Worm (Caenorhabditis elegans) whole organism, L1 larva: ENCODE data around the gene M02D8.5.

Source experiments
- C16A3.4 ChIP-seq: fragments of 150-350 bp; optimal IDR thresholded peaks from 2 replicates; lab custom pipeline; 2014; ENCODE audit warnings: missing biosample characterization, missing genetic modification characterization
- Y116A8C.19 ChIP-seq: sonication (generic microtip); optimal IDR thresholded peaks from 2 replicates; lab custom pipeline; 2016; ENCODE audit warnings: missing compliant biosample characterization, missing genetic modification characterization, borderline replicate concordance
- blmp-1 ChIP-seq: fragments of 150-350 bp; optimal IDR thresholded peaks from 2 replicates; lab custom pipeline; 2014; ENCODE audit warnings: missing biosample characterization, missing genetic modification characterization
- ceh-90 ChIP-seq: sonication (generic microtip); optimal IDR thresholded peaks from 2 replicates; lab custom pipeline; 2016; ENCODE audit warnings: missing genetic modification characterization, missing compliant biosample characterization
- dpl-1 ChIP-seq, 3 experiments: fragments of 150-350 bp in 2 of 3; sonication (generic microtip) in 1 of 3; optimal IDR thresholded peaks; 2 replicates each; lab custom pipeline; 2014 to 2017; ENCODE audit warnings: missing biosample characterization in 3 of 3, missing genetic modification characterization in 3 of 3, missing genetic modification reagents in 3 of 3
- elt-2 ChIP-seq: sonication (generic microtip); optimal IDR thresholded peaks from 2 replicates; lab custom pipeline; 2016; ENCODE audit warnings: missing genetic modification characterization, mild to moderate bottlenecking, inconsistent platforms, missing compliant biosample characterization, missing genetic modification reagents
- ets-5 ChIP-seq: fragments of 200-800 bp; sonication (Bioruptor generic); IDR thresholded peaks from 2 replicates; pipeline ENCODE4 v1.3.6; 2022; ENCODE audit warnings: missing genetic modification characterization, missing compliant biosample characterization
- grh-1 ChIP-seq: fragments of 200-800 bp; sonication (Bioruptor generic); IDR thresholded peaks from 2 replicates; pipeline ENCODE4 v1.3.6; 2022; ENCODE audit warnings: missing genetic modification reagents, missing genetic modification characterization, missing compliant biosample characterization
- irx-1 ChIP-seq: sonication (generic microtip); optimal IDR thresholded peaks from 2 replicates; lab custom pipeline; 2016; ENCODE audit warnings: missing genetic modification characterization, missing compliant biosample characterization
- lin-14 ChIP-seq: fragments of 200-800 bp; sonication (Bioruptor generic); optimal IDR thresholded peaks from 2 replicates; lab custom pipeline; 2018; ENCODE audit warnings: mild to moderate bottlenecking, missing genetic modification characterization, moderate library complexity, missing compliant biosample characterization
- lin-15B ChIP-seq: fragments of 150-350 bp; sonication (generic microtip); optimal IDR thresholded peaks from 3 replicates; lab custom pipeline; 2014; ENCODE audit warnings: missing biosample characterization, missing genetic modification characterization
- lin-35 ChIP-seq, 2 experiments: fragments of 150-350 bp; optimal IDR thresholded peaks; 2 replicates each; lab custom pipeline; 2014; ENCODE audit warnings: missing biosample characterization in 2 of 2, missing genetic modification characterization in 2 of 2, missing genetic modification reagents in 2 of 2
- lin-39 ChIP-seq: fragments of 150-350 bp; optimal IDR thresholded peaks from 2 replicates; lab custom pipeline; 2014; ENCODE audit warnings: missing biosample characterization, missing genetic modification reagents, missing genetic modification characterization
- nhr-11 ChIP-seq: fragments of 150-350 bp; optimal IDR thresholded peaks from 2 replicates; lab custom pipeline; 2014; ENCODE audit warnings: missing biosample characterization, missing genetic modification characterization
- nhr-237 ChIP-seq: fragments of 150-350 bp; optimal IDR thresholded peaks from 2 replicates; lab custom pipeline; 2014; ENCODE audit warnings: missing biosample characterization, missing genetic modification characterization
- nhr-28 ChIP-seq: fragments of 150-350 bp; optimal IDR thresholded peaks from 2 replicates; lab custom pipeline; 2014; ENCODE audit warnings: missing biosample characterization, missing genetic modification characterization
- nhr-47 ChIP-seq: sonication (generic microtip); optimal IDR thresholded peaks from 2 replicates; lab custom pipeline; 2016; ENCODE audit warnings: mild to moderate bottlenecking, missing genetic modification characterization, moderate library complexity, missing compliant biosample characterization
- nhr-71 ChIP-seq: sonication (generic microtip); optimal IDR thresholded peaks from 2 replicates; lab custom pipeline; 2016; ENCODE audit warnings: mild to moderate bottlenecking, missing genetic modification characterization, moderate library complexity, missing compliant biosample characterization
- pag-3 ChIP-seq: sonication (generic microtip); optimal IDR thresholded peaks from 2 replicates; lab custom pipeline; 2017; ENCODE audit warnings: missing genetic modification characterization, mild to moderate bottlenecking, missing compliant biosample characterization, antibody characterized with exemption, borderline replicate concordance; ENCODE audit not compliant: insufficient read depth
- skn-1 ChIP-seq: fragments of 150-350 bp; optimal IDR thresholded peaks from 2 replicates; lab custom pipeline; 2014; ENCODE audit warnings: missing biosample characterization, missing genetic modification characterization
- tlp-1 ChIP-seq: fragments of 150-350 bp; optimal IDR thresholded peaks from 2 replicates; lab custom pipeline; 2014; ENCODE audit warnings: missing biosample characterization, missing genetic modification characterization
- unc-62 ChIP-seq: fragments of 150-350 bp; optimal IDR thresholded peaks from 2 replicates; lab custom pipeline; 2014; ENCODE audit warnings: missing biosample characterization, missing genetic modification reagents, missing genetic modification characterization
- unc-86 ChIP-seq: sonication (generic microtip); optimal IDR thresholded peaks from 2 replicates; lab custom pipeline; 2016; ENCODE audit warnings: missing genetic modification characterization, missing compliant biosample characterization
- unc-98 ChIP-seq: fragments of 200-800 bp; sonication (Bioruptor generic); IDR thresholded peaks from 2 replicates; pipeline ENCODE4 v1.3.6; 2022; ENCODE audit warnings: missing genetic modification characterization, missing compliant biosample characterization
- xbp-1 ChIP-seq: sonication (generic microtip); optimal IDR thresholded peaks from 2 replicates; lab custom pipeline; 2016; ENCODE audit warnings: missing genetic modification characterization, missing compliant biosample characterization
- zip-4 ChIP-seq: fragments of 200-800 bp; sonication (Bioruptor generic); optimal IDR thresholded peaks from 2 replicates; lab custom pipeline; 2018; ENCODE audit warnings: mild to moderate bottlenecking, missing genetic modification characterization, moderate library complexity, missing compliant biosample characterization
- ztf-11 ChIP-seq, 2 experiments: sonication (generic microtip); optimal IDR thresholded peaks; 2 replicates each; lab custom pipeline; 2016 to 2017; ENCODE audit warnings: missing genetic modification characterization in 2 of 2, missing biosample characterization in 1 of 2, missing compliant biosample characterization in 1 of 2

The M02D8.5 gene

ce11 chrX:8711141-8711645 is 50.2 kb downstream of the M02D8.5 start, which contains the start of gene F53A9.1:
F53A9.1 (plus strand) TSS chrX:8711595.
- TF ChIP-seq lin-15B (tag; lab: Kevin White, UChicago), result no peak
- TF ChIP-seq nhr-71, result no peak
- TF ChIP-seq nhr-28, result no peak
- no peak for TF ChIP-seq lin-35 (GFP tag; optimal IDR thresholded peaks at IDR 0.05; lab: Kevin White, UChicago)
- no peak for TF ChIP-seq tlp-1
- no peak for TF ChIP-seq elt-2 (tag; lab: Kevin White, UChicago)
- TF ChIP-seq unc-98 (GFP tag; lab: Robert Waterston, UW), result no peak
- TF ChIP-seq nhr-47 (tag; lab: Kevin White, UChicago), result no peak
- TF ChIP-seq blmp-1 (tag; lab: Kevin White, UChicago), result no peak
- no peak for TF ChIP-seq ets-5 (GFP tag; lab: Robert Waterston, UW)

ce11 chrX:8709424-8709823 is 52.0 kb downstream of the M02D8.5 start, which contains the start of gene kreg-1:
kreg-1 (plus strand) TSS chrX:8709764.
- no peak for TF ChIP-seq ztf-11 (tag; optimal IDR thresholded peaks at IDR 0.05; lab: Kevin White, UChicago)
- peak; percentile 21 for TF ChIP-seq elt-2 (tag; lab: Kevin White, UChicago)
- no peak for TF ChIP-seq dpl-1 (GFP tag; optimal IDR thresholded peaks at IDR 0.05; lab: Kevin White, UChicago)
- TF ChIP-seq grh-1 (GFP tag; lab: Robert Waterston, UW), result no peak

ce11 chrX:8708053-8708452 is 53.3 kb downstream of the M02D8.5 start, which contains the start of gene F53A9.3:
F53A9.3 (plus strand) TSS chrX:8708353.
- no peak for TF ChIP-seq irx-1 (tag; lab: Kevin White, UChicago)
- TF ChIP-seq grh-1 (GFP tag; lab: Robert Waterston, UW), result no peak
- no peak for TF ChIP-seq ceh-90 (tag; lab: Kevin White, UChicago)
- no peak for TF ChIP-seq C16A3.4 (tag; lab: Kevin White, UChicago)
- no peak for TF ChIP-seq xbp-1 (tag; lab: Kevin White, UChicago)
- TF ChIP-seq pag-3 (tag; lab: Kevin White, UChicago), result no peak
- no peak for TF ChIP-seq ztf-11 (tag; optimal IDR thresholded peaks at IDR 0.05; lab: Kevin White, UChicago)
- no peak for TF ChIP-seq unc-62 (GFP tag; lab: Kevin White, UChicago)
- TF ChIP-seq lin-14, result no peak

- no peak for TF ChIP-seq zip-4 (GFP tag; lab: Kevin White, UChicago)
- no peak for TF ChIP-seq skn-1 (tag; lab: Kevin White, UChicago)
- TF ChIP-seq nhr-11 (tag; lab: Kevin White, UChicago), result no peak
- no peak for TF ChIP-seq Y116A8C.19 (tag; lab: Kevin White, UChicago)
- TF ChIP-seq unc-86 (tag; lab: Kevin White, UChicago), result no peak
- TF ChIP-seq nhr-237 (tag; lab: Kevin White, UChicago), result no peak
- TF ChIP-seq lin-39 (tag; lab: Kevin White, UChicago), result no peak
These were observed 56.6 kb downstream of the M02D8.5 start for ce11 chrX:8704830-8705229.
